Worm (Caenorhabditis elegans): ENCODE measurements around the gene lgc-35.
A peak's percentile ranks its signal among the peaks of the same experiment; 100 is the strongest.

The lgc-35 gene

ce11 chrII:12824463-12824862, 15.5 kb downstream of the lgc-35 start:
- no peak for TF ChIP-seq unc-55 (GFP tag; optimal IDR thresholded peaks at IDR 0.05)
- TF ChIP-seq lin-11 (tag; optimal IDR thresholded peaks at IDR 0.05): no peak

- TF ChIP-seq sma-3 (GFP tag; optimal IDR thresholded peaks at IDR 0.05): no peak
- TF ChIP-seq crh-2 (tag; optimal IDR thresholded peaks at IDR 0.05): peak; percentile 8
- TF ChIP-seq sma-9 (GFP tag; optimal IDR thresholded peaks at IDR 0.05): peak; percentile 21
- TF ChIP-seq sma-9 (tag; optimal IDR thresholded peaks at IDR 0.05): no peak
- TF ChIP-seq fos-1 (tag; optimal IDR thresholded peaks at IDR 0.05): peak; percentile 59
Measured at ce11 chrII:12823437-12823836, 16.5 kb downstream of the lgc-35 start, which contains the start of gene Y46G5A.36. Gene Y46G5A.36, plus strand, starts transcription at chrII:12823679.

DNA sequence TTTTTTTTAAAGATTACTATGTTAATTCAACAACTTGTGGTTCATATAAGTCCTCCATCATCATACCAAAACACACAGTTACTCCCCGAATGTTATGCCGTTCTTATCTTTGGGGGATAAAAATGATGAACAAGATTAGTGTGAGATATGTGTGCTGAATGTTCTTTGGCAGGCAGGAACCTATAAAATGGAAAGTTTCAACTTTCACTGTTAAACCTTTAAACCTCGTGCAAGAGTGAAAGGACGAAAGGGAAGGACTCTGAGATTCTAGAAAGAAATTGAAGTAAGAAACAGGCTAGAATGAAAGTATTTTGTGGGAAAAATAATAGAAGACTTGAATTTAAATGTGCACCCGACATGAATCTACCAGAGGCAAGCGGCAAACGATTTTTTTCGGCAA, 20.0 kb downstream of the lgc-35 start:
- TF ChIP-seq blmp-1 (tag; optimal IDR thresholded peaks at IDR 0.05; ENCODE audit: insufficient read depth): peak; percentile 80
- TF ChIP-seq ZK546.5 (tag; optimal IDR thresholded peaks at IDR 0.05): no peak

ce11 chrII:12818488-12818887, 21.5 kb downstream of the lgc-35 start, which contains the start of gene Y46G5A.22:
Gene Y46G5A.22, minus strand, starts transcription at chrII:12818588.
- TF ChIP-seq ztf-11 (tag; optimal IDR thresholded peaks at IDR 0.05) (no peak), lsy-2 (tag; optimal IDR thresholded peaks at IDR 0.05) (no peak), fos-1 (tag; optimal IDR thresholded peaks at IDR 0.05) (no peak), unc-62 (GFP tag; optimal IDR thresholded peaks at IDR 0.05) (no peak)

DNA sequence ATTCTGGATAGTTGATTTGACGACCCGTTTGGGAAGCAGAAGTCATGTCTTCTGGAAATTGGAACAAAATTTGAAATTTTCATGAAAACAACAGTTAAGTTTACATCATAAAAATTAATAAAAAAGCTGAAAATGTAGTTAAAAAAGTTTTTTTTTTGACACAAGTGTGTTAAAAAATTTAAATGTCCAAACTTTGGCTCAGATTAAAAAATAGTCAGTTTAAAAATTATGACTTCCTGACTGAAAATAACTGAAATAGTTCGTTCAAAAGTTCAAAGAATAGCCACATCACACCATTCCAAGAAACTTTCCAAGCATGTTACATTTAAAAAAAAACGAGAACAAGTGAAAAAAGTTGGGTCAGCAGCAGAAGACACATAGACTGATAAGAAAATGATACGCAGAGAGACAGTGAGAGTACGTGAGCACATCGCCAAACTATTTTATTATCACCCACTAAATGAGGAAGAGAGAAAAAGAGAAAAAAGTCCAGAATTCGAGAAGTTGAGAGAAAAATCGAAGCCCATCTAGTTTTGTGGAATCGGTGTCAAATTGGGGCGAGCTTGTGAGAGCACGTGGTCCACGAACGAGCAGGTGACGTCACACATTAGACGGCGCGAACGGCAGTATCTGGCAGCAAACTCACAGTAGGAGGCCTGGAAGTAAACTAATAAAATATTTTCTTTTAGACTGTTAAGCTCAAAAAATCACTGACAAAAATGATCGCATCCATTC, 23.4 kb downstream of the lgc-35 start, which contains the start of gene acl-7:
Gene acl-7 (minus strand): TSS at position 51 of the 735 bp plus-strand sequence.
- TF ChIP-seq nhr-129 (tag; optimal IDR thresholded peaks at IDR 0.05) (no peak), fos-1 (tag; optimal IDR thresholded peaks at IDR 0.05) (peak; percentile 54)

ce11 chrII:12813253-12813652, 26.7 kb downstream of the lgc-35 start:
- TF ChIP-seq nhr-6 (tag; optimal IDR thresholded peaks at IDR 0.05) (no peak), egl-27 (tag; optimal IDR thresholded peaks at IDR 0.05) (no peak), mbf-1 (tag; optimal IDR thresholded peaks at IDR 0.05) (no peak), ceh-82 (tag; optimal IDR thresholded peaks at IDR 0.05) (no peak), alr-1 (tag; optimal IDR thresholded peaks at IDR 0.05) (no peak), ama-1 (optimal IDR thresholded peaks at IDR 0.05) (no peak), sem-4 (tag; optimal IDR thresholded peaks at IDR 0.05) (no peak), blmp-1 (tag; optimal IDR thresholded peaks at IDR 0.05; ENCODE audit: insufficient read depth) (no peak), ztf-11 (tag; optimal IDR thresholded peaks at IDR 0.05) (no peak), dmd-4 (tag; optimal IDR thresholded peaks at IDR 0.05) (no peak), lin-11 (tag; optimal IDR thresholded peaks at IDR 0.05) (no peak), lsy-2 (tag; optimal IDR thresholded peaks at IDR 0.05) (no peak), Y55F3AM.14 (GFP tag; optimal IDR thresholded peaks at IDR 0.05) (no peak), unc-55 (GFP tag; optimal IDR thresholded peaks at IDR 0.05) (no peak), elt-3 (tag; optimal IDR thresholded peaks at IDR 0.05) (no peak), nhr-10 (tag; optimal IDR thresholded peaks at IDR 0.05) (no peak)

- TF ChIP-seq nhr-11 (tag; optimal IDR thresholded peaks at IDR 0.05) (no peak), fos-1 (tag; optimal IDR thresholded peaks at IDR 0.05) (peak; percentile 5)
Measured at ce11 chrII:12810709-12811108, 29.2 kb downstream of the lgc-35 start, which contains the start of gene Y46G5A.20. Gene Y46G5A.20, plus strand, starts transcription at chrII:12811009.

ce11 chrII:12809725-12810124, 30.2 kb downstream of the lgc-35 start:
- no peak for TF ChIP-seq elt-3 (tag; optimal IDR thresholded peaks at IDR 0.05)
- TF ChIP-seq unc-55 (GFP tag; optimal IDR thresholded peaks at IDR 0.05): no peak
- no peak for TF ChIP-seq skn-1 (tag; optimal IDR thresholded peaks at IDR 0.05)
- peak; percentile 72 for TF ChIP-seq nhr-129 (tag; optimal IDR thresholded peaks at IDR 0.05)

Data from whole organism, L2 larva.